Worm (Caenorhabditis elegans) whole organism, L1 larva: ENCODE measurements around the gene C25A8.5.

Source experiments
- C04F5.9 ChIP-seq: sonication (generic microtip); optimal IDR thresholded peaks from 2 replicates; lab custom pipeline; 2016; ENCODE audit warnings: missing genetic modification characterization, missing compliant biosample characterization
- C16A3.4 ChIP-seq: fragments of 150-350 bp; optimal IDR thresholded peaks from 2 replicates; lab custom pipeline; 2014; ENCODE audit warnings: missing biosample characterization, missing genetic modification characterization
- Y116A8C.19 ChIP-seq: sonication (generic microtip); optimal IDR thresholded peaks from 2 replicates; lab custom pipeline; 2016; ENCODE audit warnings: missing compliant biosample characterization, missing genetic modification characterization, borderline replicate concordance
- aha-1 ChIP-seq: fragments of 150-350 bp; optimal IDR thresholded peaks from 2 replicates; lab custom pipeline; 2014; ENCODE audit warnings: missing biosample characterization, missing genetic modification characterization
- alr-1 ChIP-seq: fragments of 200-800 bp; sonication (Bioruptor generic); optimal IDR thresholded peaks from 2 replicates; lab custom pipeline; 2018; ENCODE audit warnings: borderline replicate concordance, mild to moderate bottlenecking, missing genetic modification characterization, missing compliant biosample characterization
- blmp-1 ChIP-seq: fragments of 150-350 bp; optimal IDR thresholded peaks from 2 replicates; lab custom pipeline; 2014; ENCODE audit warnings: missing biosample characterization, missing genetic modification characterization
- ceh-8 ChIP-seq: fragments of 200-800 bp; sonication (Bioruptor generic); optimal IDR thresholded peaks from 2 replicates; lab custom pipeline; 2018; ENCODE audit warnings: mild to moderate bottlenecking, missing genetic modification characterization, moderate library complexity, missing compliant biosample characterization
- ceh-82 ChIP-seq, 3 experiments: fragments of 150-350 bp in 1 of 3; sonication (generic microtip) in 2 of 3; optimal IDR thresholded peaks; 2 replicates each; lab custom pipeline; 2014 to 2017; ENCODE audit warnings: missing biosample characterization in 3 of 3, missing genetic modification characterization in 3 of 3
- ceh-88 ChIP-seq: fragments of 200-800 bp; sonication (Bioruptor generic); IDR thresholded peaks from 2 replicates; pipeline ENCODE4 v1.3.6; 2022; ENCODE audit warnings: missing genetic modification characterization, missing compliant biosample characterization
- dsc-1 ChIP-seq: sonication (generic microtip); optimal IDR thresholded peaks from 2 replicates; lab custom pipeline; 2016; ENCODE audit warnings: mild to moderate bottlenecking, missing genetic modification characterization, missing compliant biosample characterization
- efl-1 ChIP-seq, 4 experiments: fragments of 150-350 bp; optimal IDR thresholded peaks in 3 of 4; peaks in 1 of 4; 1 replicate in 1 of 4; 2 replicates in 3 of 4; lab custom pipeline; 2014; ENCODE audit warnings: missing biosample characterization in 2 of 4, missing genetic modification characterization in 2 of 4, missing genetic modification reagents in 2 of 4
- egl-13 ChIP-seq: sonication (generic microtip); optimal IDR thresholded peaks from 2 replicates; lab custom pipeline; 2016; ENCODE audit warnings: missing genotype, missing genetic modification reagents, missing genetic modification characterization, missing compliant biosample characterization
- elt-3 ChIP-seq, 6 experiments: fragments of 150-350 bp in 1 of 6; sonication (generic microtip); optimal IDR thresholded peaks; 2 replicates each; lab custom pipeline; 2017 to 2018; ENCODE audit warnings: missing biosample characterization in 6 of 6, missing genetic modification characterization in 6 of 6, inconsistent platforms in 1 of 6
- ets-5 ChIP-seq: fragments of 200-800 bp; sonication (Bioruptor generic); IDR thresholded peaks from 2 replicates; pipeline ENCODE4 v1.3.6; 2022; ENCODE audit warnings: missing genetic modification characterization, missing compliant biosample characterization
- fkh-10 ChIP-seq: sonication (generic microtip); optimal IDR thresholded peaks from 2 replicates; lab custom pipeline; 2017; ENCODE audit warnings: missing biosample characterization, missing genetic modification reagents, missing genetic modification characterization
- fkh-8 ChIP-seq: sonication (generic microtip); optimal IDR thresholded peaks from 2 replicates; lab custom pipeline; 2016; ENCODE audit warnings: mild to moderate bottlenecking, missing genetic modification characterization, missing compliant biosample characterization
- fos-1 ChIP-seq: fragments of 150-350 bp; optimal IDR thresholded peaks from 2 replicates; lab custom pipeline; 2014; ENCODE audit warnings: missing biosample characterization, missing genetic modification characterization
- grh-1 ChIP-seq: fragments of 200-800 bp; sonication (Bioruptor generic); IDR thresholded peaks from 2 replicates; pipeline ENCODE4 v1.3.6; 2022; ENCODE audit warnings: missing genetic modification reagents, missing genetic modification characterization, missing compliant biosample characterization
- irx-1 ChIP-seq: sonication (generic microtip); optimal IDR thresholded peaks from 2 replicates; lab custom pipeline; 2016; ENCODE audit warnings: missing genetic modification characterization, missing compliant biosample characterization
- isw-1 ChIP-seq: fragments of 200-800 bp; sonication (Bioruptor generic); IDR thresholded peaks from 2 replicates; pipeline ENCODE4 v1.3.6; 2022; ENCODE audit warnings: missing genetic modification characterization, missing compliant biosample characterization
- jun-1 ChIP-seq: fragments of 150-350 bp; optimal IDR thresholded peaks from 2 replicates; lab custom pipeline; 2014; ENCODE audit warnings: missing biosample characterization, missing genetic modification reagents, missing genetic modification characterization
- lin-14 ChIP-seq: fragments of 200-800 bp; sonication (Bioruptor generic); optimal IDR thresholded peaks from 2 replicates; lab custom pipeline; 2018; ENCODE audit warnings: mild to moderate bottlenecking, missing genetic modification characterization, moderate library complexity, missing compliant biosample characterization
- lin-15B ChIP-seq: fragments of 150-350 bp; sonication (generic microtip); optimal IDR thresholded peaks from 3 replicates; lab custom pipeline; 2014; ENCODE audit warnings: missing biosample characterization, missing genetic modification characterization
- lin-39 ChIP-seq: fragments of 150-350 bp; optimal IDR thresholded peaks from 2 replicates; lab custom pipeline; 2014; ENCODE audit warnings: missing biosample characterization, missing genetic modification reagents, missing genetic modification characterization
- lir-3 ChIP-seq: sonication (generic microtip); optimal IDR thresholded peaks from 2 replicates; lab custom pipeline; 2016; ENCODE audit warnings: mild to moderate bottlenecking, missing genetic modification characterization, moderate library complexity, missing compliant biosample characterization; ENCODE audit not compliant: poor library complexity
- lsy-2 ChIP-seq, 2 experiments: fragments of 150-350 bp; optimal IDR thresholded peaks; 2 replicates each; lab custom pipeline; 2014; ENCODE audit warnings: missing biosample characterization in 2 of 2, missing genetic modification characterization in 2 of 2
- mef-2 ChIP-seq: fragments of 150-350 bp; optimal IDR thresholded peaks from 2 replicates; lab custom pipeline; 2014; ENCODE audit warnings: missing biosample characterization, missing genetic modification characterization
- nhr-11 ChIP-seq: fragments of 150-350 bp; optimal IDR thresholded peaks from 2 replicates; lab custom pipeline; 2014; ENCODE audit warnings: missing biosample characterization, missing genetic modification characterization
- nhr-12 ChIP-seq: sonication (generic microtip); optimal IDR thresholded peaks from 2 replicates; lab custom pipeline; 2017; ENCODE audit warnings: missing biosample characterization, missing genetic modification characterization
- nhr-28 ChIP-seq: fragments of 150-350 bp; optimal IDR thresholded peaks from 2 replicates; lab custom pipeline; 2014; ENCODE audit warnings: missing biosample characterization, missing genetic modification characterization
- nhr-47 ChIP-seq: sonication (generic microtip); optimal IDR thresholded peaks from 2 replicates; lab custom pipeline; 2016; ENCODE audit warnings: mild to moderate bottlenecking, missing genetic modification characterization, moderate library complexity, missing compliant biosample characterization
- nhr-71 ChIP-seq: sonication (generic microtip); optimal IDR thresholded peaks from 2 replicates; lab custom pipeline; 2016; ENCODE audit warnings: mild to moderate bottlenecking, missing genetic modification characterization, moderate library complexity, missing compliant biosample characterization
- nhr-76 ChIP-seq: sonication (generic microtip); optimal IDR thresholded peaks from 2 replicates; lab custom pipeline; 2017; ENCODE audit warnings: missing biosample characterization, missing genetic modification characterization
- nhr-90 ChIP-seq: sonication (generic microtip); optimal IDR thresholded peaks from 2 replicates; lab custom pipeline; 2016; ENCODE audit warnings: mild to moderate bottlenecking, missing genetic modification characterization, missing compliant biosample characterization; ENCODE audit not compliant: poor library complexity
- pag-3 ChIP-seq: sonication (generic microtip); optimal IDR thresholded peaks from 2 replicates; lab custom pipeline; 2017; ENCODE audit warnings: missing genetic modification characterization, mild to moderate bottlenecking, missing compliant biosample characterization, antibody characterized with exemption, borderline replicate concordance; ENCODE audit not compliant: insufficient read depth
- pax-3 ChIP-seq: fragments of 200-800 bp; sonication (Bioruptor generic); optimal IDR thresholded peaks from 2 replicates; lab custom pipeline; 2018; ENCODE audit warnings: mild to moderate bottlenecking, missing genetic modification characterization, moderate library complexity, missing compliant biosample characterization
- pqm-1 ChIP-seq: sonication (generic microtip); optimal IDR thresholded peaks from 3 replicates; lab custom pipeline; 2017; ENCODE audit warnings: missing biosample characterization, missing genetic modification characterization
- skn-1 ChIP-seq: fragments of 150-350 bp; optimal IDR thresholded peaks from 2 replicates; lab custom pipeline; 2014; ENCODE audit warnings: missing biosample characterization, missing genetic modification characterization
- snu-23 ChIP-seq: sonication (generic microtip); optimal IDR thresholded peaks from 2 replicates; lab custom pipeline; 2016; ENCODE audit warnings: missing genetic modification characterization, missing compliant biosample characterization
- sox-4 ChIP-seq: sonication (generic microtip); optimal IDR thresholded peaks from 2 replicates; lab custom pipeline; 2016; ENCODE audit warnings: missing genetic modification characterization, missing compliant biosample characterization
- sptf-1 ChIP-seq: fragments of 150-350 bp; optimal IDR thresholded peaks from 2 replicates; lab custom pipeline; 2014; ENCODE audit warnings: missing biosample characterization, missing genetic modification characterization
- sup-37 ChIP-seq: fragments of 200-800 bp; sonication (Bioruptor generic); optimal IDR thresholded peaks from 2 replicates; lab custom pipeline; 2018; ENCODE audit warnings: mild to moderate bottlenecking, missing genetic modification characterization, missing compliant biosample characterization
- tbx-2 ChIP-seq: sonication (generic microtip); optimal IDR thresholded peaks from 2 replicates; lab custom pipeline; 2016; ENCODE audit warnings: missing genetic modification characterization, missing compliant biosample characterization
- unc-130 ChIP-seq: fragments of 150-350 bp; optimal IDR thresholded peaks from 2 replicates; lab custom pipeline; 2017; ENCODE audit warnings: missing biosample characterization, missing genetic modification characterization, inconsistent platforms
- unc-62 ChIP-seq: fragments of 150-350 bp; optimal IDR thresholded peaks from 2 replicates; lab custom pipeline; 2014; ENCODE audit warnings: missing biosample characterization, missing genetic modification reagents, missing genetic modification characterization

Gene C25A8.5

DNA sequence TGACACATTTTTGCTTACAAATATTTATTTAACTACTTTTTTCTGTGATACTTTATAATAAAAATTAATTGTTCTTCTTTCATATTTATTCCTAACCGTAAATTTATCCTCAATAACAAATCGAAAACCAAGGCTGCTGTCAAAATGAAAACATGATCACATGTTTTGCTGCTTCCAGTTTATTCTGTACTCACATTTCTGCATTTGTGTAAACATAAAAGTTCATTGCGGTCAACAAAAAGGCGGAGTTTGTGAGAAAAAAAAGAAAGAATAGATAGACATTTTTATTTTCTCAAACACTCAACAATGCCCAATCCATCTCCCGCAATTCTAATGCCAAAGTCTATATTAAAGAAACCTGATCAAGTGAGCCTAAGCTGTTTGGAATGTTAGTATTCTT is 36.5 kb downstream of the C25A8.5 start, which contains the start of gene C06G3.3:
Gene C06G3.3, plus strand, starts transcription at position 301 of the 400 bp plus-strand sequence.
- TF ChIP-seq lin-15B (no peak), ceh-82 (tag; optimal IDR thresholded peaks at IDR 0.05; lab: Kevin White, UChicago) (no peak), C16A3.4 (tag; lab: Kevin White, UChicago) (no peak), lin-39 (tag; lab: Kevin White, UChicago) (no peak), tbx-2 (tag; lab: Kevin White, UChicago) (no peak), skn-1 (tag; lab: Kevin White, UChicago) (no peak), blmp-1 (tag; lab: Kevin White, UChicago) (peak; percentile 6)

DNA sequence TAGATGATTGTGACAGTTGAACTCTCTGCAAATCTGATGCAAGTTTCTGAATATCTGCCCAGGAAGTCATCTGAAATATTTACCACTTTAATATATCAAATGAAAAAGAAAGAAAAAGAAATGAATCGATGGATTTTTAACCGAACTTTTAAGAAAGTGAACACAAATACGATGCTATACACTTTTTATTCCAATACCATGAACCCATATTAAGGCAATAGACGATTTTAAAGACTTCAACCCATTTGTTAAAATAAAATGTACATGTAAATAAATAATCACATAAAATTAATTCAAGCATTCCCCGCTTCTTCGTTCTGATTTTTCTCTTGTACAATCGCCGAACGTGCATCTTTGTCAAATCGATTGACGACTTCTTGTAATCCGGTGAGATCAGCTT is 37.5 kb downstream of the C25A8.5 start, which contains the start of gene ufl-1:
Gene ufl-1, minus strand, starts transcription at position 70 of the 400 bp plus-strand sequence.
- no peak for TF ChIP-seq efl-1 (optimal IDR thresholded peaks at IDR 0.05; lab: Kevin White, UChicago)
- TF ChIP-seq efl-1 (GFP tag; optimal IDR thresholded peaks at IDR 0.05 in 1 of 2; lab: Kevin White, UChicago): peak in 1 of 2 experiments; percentile 50
- no peak for TF ChIP-seq unc-62 (GFP tag; lab: Kevin White, UChicago)

DNA sequence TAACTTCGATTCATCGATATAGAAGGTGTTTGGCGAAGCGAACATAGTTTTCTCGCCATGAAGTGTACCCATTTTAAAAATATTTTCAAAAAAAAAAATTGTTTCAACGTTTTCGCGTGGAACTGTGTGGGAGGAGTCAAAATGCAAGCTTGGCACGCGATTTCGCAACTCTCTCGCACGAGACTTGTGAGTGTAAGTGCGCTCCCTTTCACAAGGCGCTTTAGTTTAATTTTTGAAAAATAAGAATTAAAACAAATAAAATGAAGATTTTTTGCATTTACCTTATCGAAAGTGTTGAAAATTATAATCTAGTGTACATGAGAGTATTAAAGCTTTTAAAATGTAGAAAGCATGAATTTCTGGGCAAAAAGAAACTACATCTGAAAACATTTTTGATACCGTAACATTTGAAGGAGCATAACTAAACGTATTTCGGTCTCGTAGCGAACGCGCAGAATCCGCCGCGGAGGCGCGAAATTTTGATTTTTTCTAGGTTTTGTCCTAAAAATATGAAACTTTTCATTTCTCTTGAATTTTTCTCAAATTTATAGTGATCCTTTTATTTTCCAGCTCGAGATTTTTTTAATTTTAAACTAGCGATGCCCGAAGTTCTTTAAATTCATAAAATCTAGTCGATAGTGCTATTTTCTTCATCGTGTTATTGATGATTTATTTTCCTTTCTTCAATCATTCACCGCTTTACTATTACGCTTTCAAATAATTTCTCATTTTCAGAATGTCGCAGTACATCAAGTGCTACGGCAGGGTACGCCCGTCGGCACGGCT is 40.4 kb downstream of the C25A8.5 start, which contains the start of the genes cogc-2 and klp-18:
Gene cogc-2, minus strand, starts transcription at position 105 of the 786 bp plus-strand sequence.
Gene klp-18, plus strand, starts transcription at position 736 of the 786 bp plus-strand sequence.
- peak in 2 of 6 experiments; percentile 71 to 86 for TF ChIP-seq elt-3 (tag; optimal IDR thresholded peaks at IDR 0.05; lab: Kevin White, UChicago)
- peak; percentile 74 for TF ChIP-seq lir-3
- TF ChIP-seq lin-39 (tag; lab: Kevin White, UChicago): peak; percentile 75
- TF ChIP-seq nhr-90 (tag; lab: Kevin White, UChicago): peak; percentile 85
- TF ChIP-seq aha-1 (tag; lab: Kevin White, UChicago): no peak
- TF ChIP-seq nhr-76 (tag; lab: Kevin White, UChicago): peak; percentile 69
- no peak for TF ChIP-seq nhr-28 (tag; lab: Kevin White, UChicago)
- peak; percentile 95 for TF ChIP-seq skn-1 (tag; lab: Kevin White, UChicago)
- TF ChIP-seq jun-1: peak; percentile 44
- TF ChIP-seq egl-13 (tag; lab: Kevin White, UChicago): peak; percentile 74
- peak; percentile 85 for TF ChIP-seq dsc-1
- TF ChIP-seq lin-14 (GFP tag; lab: Kevin White, UChicago): peak; percentile 83
- peak; percentile 87 to 91 for TF ChIP-seq lsy-2 (tag; optimal IDR thresholded peaks at IDR 0.05; lab: Kevin White, UChicago)
- no peak for TF ChIP-seq ets-5 (GFP tag; lab: Robert Waterston, UW)
- peak; percentile 63 for TF ChIP-seq sox-4 (tag; lab: Kevin White, UChicago)
- peak; percentile 90 for TF ChIP-seq nhr-71 (tag; lab: Kevin White, UChicago)
- peak; percentile 78 for TF ChIP-seq grh-1 (GFP tag; lab: Robert Waterston, UW)
- TF ChIP-seq unc-130 (tag; lab: Kevin White, UChicago): peak; percentile 96
- TF ChIP-seq Y116A8C.19 (tag; lab: Kevin White, UChicago): no peak
- TF ChIP-seq lin-15B: peak; percentile 75
- peak; percentile 73 for TF ChIP-seq isw-1 (GFP tag; lab: Robert Waterston, UW)
- no peak for TF ChIP-seq mef-2 (tag; lab: Kevin White, UChicago)
- peak; percentile 52 for TF ChIP-seq C04F5.9 (tag; lab: Kevin White, UChicago)
- TF ChIP-seq irx-1: peak; percentile 71
- TF ChIP-seq fos-1: peak; percentile 44
- peak; percentile 67 for TF ChIP-seq fkh-8 (tag; lab: Kevin White, UChicago)
- TF ChIP-seq fkh-10: peak; percentile 51
- TF ChIP-seq sptf-1 (tag; lab: Kevin White, UChicago): no peak
- peak; percentile 88 for TF ChIP-seq nhr-47
- TF ChIP-seq C16A3.4 (tag; lab: Kevin White, UChicago): peak; percentile 94
- no peak for TF ChIP-seq pag-3 (tag; lab: Kevin White, UChicago)
- no peak for TF ChIP-seq sup-37 (GFP tag; lab: Kevin White, UChicago)
- TF ChIP-seq alr-1: no peak
- peak; percentile 32 for TF ChIP-seq pax-3 (tag; lab: Kevin White, UChicago)
- TF ChIP-seq pqm-1 (tag; lab: Kevin White, UChicago): no peak
- peak; percentile 60; the same call in 1 of the 2 replicates for TF ChIP-seq ceh-88 (GFP tag; lab: Robert Waterston, UW)
- TF ChIP-seq nhr-12 (tag; lab: Kevin White, UChicago): no peak
- peak; percentile 91 for TF ChIP-seq snu-23 (GFP tag; lab: Kevin White, UChicago)
- TF ChIP-seq ceh-8: peak; percentile 45
- TF ChIP-seq nhr-11 (tag; lab: Kevin White, UChicago): peak; percentile 7
